Worm (Caenorhabditis elegans): Measurements from ENCODE around the gene ugt-11.

ugt-11 gene

DNA sequence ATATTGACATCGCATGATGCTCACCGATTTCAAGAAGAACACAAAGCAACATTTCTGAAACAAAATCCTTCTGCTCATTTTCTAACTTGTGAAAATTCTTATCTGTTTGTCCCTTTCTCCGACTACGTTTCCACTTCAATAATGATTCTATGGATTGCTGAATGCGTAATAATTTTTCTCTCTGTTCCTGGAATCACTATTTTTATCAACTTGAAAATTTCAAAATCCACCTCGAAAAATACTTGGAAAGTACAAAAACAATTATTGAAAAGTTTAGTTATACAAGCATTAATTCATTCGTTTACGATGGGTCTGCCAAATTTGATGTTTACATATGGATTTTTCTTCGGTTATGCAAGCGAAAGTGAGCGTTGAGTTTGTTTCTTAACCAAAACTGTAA lies 27.2 kb upstream of the ugt-11 start, which contains the start of gene srh-22:
srh-22 (plus strand) TSS at position 301 of the 400 bp plus-strand sequence.
- TF ChIP-seq T22C8.4 (GFP tag; IDR thresholded peaks at IDR 0.05) (no peak), ztf-29 (GFP tag; IDR thresholded peaks at IDR 0.05) (no peak), klf-2 (GFP tag; conservative IDR thresholded peaks at IDR 0.05) (no peak), cog-1 (tag; optimal IDR thresholded peaks at IDR 0.05) (no peak), ref-1 (GFP tag; conservative IDR thresholded peaks at IDR 0.05) (no peak), tab-1 (GFP tag; IDR thresholded peaks at IDR 0.05) (no peak), med-1 (GFP tag; optimal IDR thresholded peaks at IDR 0.05; ENCODE audit: insufficient read depth) (no peak), flt-1 (GFP tag; IDR thresholded peaks at IDR 0.05) (no peak), ztf-23 (GFP tag; IDR thresholded peaks at IDR 0.05) (no peak)

ce11 chrV:4920690-4921152 lies 25.9 kb upstream of the ugt-11 start, which contains the start of the genes C02E7.8 and srh-23:
TSS of gene C02E7.8 (minus strand) at chrV:4920790.
TSS of gene srh-23 (plus strand) at chrV:4921102.
- TF ChIP-seq tab-1 (GFP tag; IDR thresholded peaks at IDR 0.05) (no peak), ztf-23 (GFP tag; IDR thresholded peaks at IDR 0.05) (no peak), flt-1 (GFP tag; IDR thresholded peaks at IDR 0.05) (no peak), klf-2 (GFP tag; conservative IDR thresholded peaks at IDR 0.05) (no peak), cog-1 (tag; optimal IDR thresholded peaks at IDR 0.05) (no peak), med-1 (GFP tag; optimal IDR thresholded peaks at IDR 0.05; ENCODE audit: insufficient read depth) (no peak), T22C8.4 (GFP tag; IDR thresholded peaks at IDR 0.05) (no peak), ztf-29 (GFP tag; IDR thresholded peaks at IDR 0.05) (no peak), ref-1 (GFP tag; conservative IDR thresholded peaks at IDR 0.05) (no peak)

ce11 chrV:4918664-4919257 lies 23.9 kb upstream of the ugt-11 start, which contains the start of gene C02E7.6:
TSS of gene C02E7.6 (plus strand) at chrV:4919207.
- TF ChIP-seq med-1 (GFP tag; optimal IDR thresholded peaks at IDR 0.05; ENCODE audit: insufficient read depth) (no peak), cog-1 (tag; optimal IDR thresholded peaks at IDR 0.05) (no peak), flt-1 (GFP tag; IDR thresholded peaks at IDR 0.05) (no peak), klf-2 (GFP tag; conservative IDR thresholded peaks at IDR 0.05) (no peak; the same call in 1 of the 2 replicates), ztf-23 (GFP tag; IDR thresholded peaks at IDR 0.05) (no peak), T22C8.4 (GFP tag; IDR thresholded peaks at IDR 0.05) (no peak), ref-1 (GFP tag; conservative IDR thresholded peaks at IDR 0.05) (no peak), tab-1 (GFP tag; IDR thresholded peaks at IDR 0.05) (no peak), ztf-29 (GFP tag; IDR thresholded peaks at IDR 0.05) (no peak)

ce11 chrV:4918091-4918624 lies 23.3 kb upstream of the ugt-11 start, which contains the start of gene C02E7.7:
TSS of gene C02E7.7 (minus strand) at chrV:4918574.
- TF ChIP-seq klf-2 (GFP tag; conservative IDR thresholded peaks at IDR 0.05): no peak; the same call in 1 of the 2 replicates
- TF ChIP-seq ref-1 (GFP tag; conservative IDR thresholded peaks at IDR 0.05): no peak

DNA sequence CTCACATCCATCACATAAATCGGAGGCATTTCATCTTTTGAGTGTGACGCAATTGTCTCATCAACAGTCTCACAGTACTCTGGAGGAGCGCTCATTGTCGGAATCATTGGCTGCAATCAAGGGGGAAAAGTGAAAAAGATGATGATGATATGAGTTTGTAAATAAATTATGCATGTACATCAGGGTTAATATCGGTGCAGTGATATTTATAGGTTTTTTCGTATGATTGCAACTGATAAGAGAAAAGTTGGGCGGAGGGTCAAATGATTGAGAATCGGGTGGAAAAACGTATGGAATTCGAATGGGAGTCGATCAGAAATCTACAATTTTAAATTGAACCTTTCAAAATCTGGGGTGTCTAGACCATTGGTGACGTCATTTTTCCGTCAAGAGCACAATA lies 20.0 kb upstream of the ugt-11 start, which contains the start of gene H23N18.6:
H23N18.6 (minus strand) TSS at position 201 of the 400 bp plus-strand sequence.
- no peak for TF ChIP-seq flt-1 (GFP tag; IDR thresholded peaks at IDR 0.05)
- TF ChIP-seq tab-1 (GFP tag; IDR thresholded peaks at IDR 0.05): no peak
- no peak for TF ChIP-seq med-1 (GFP tag; optimal IDR thresholded peaks at IDR 0.05; ENCODE audit: insufficient read depth)
- TF ChIP-seq ref-1 (GFP tag; conservative IDR thresholded peaks at IDR 0.05): no peak
- TF ChIP-seq ztf-23 (GFP tag; IDR thresholded peaks at IDR 0.05): no peak
- no peak for TF ChIP-seq ztf-29 (GFP tag; IDR thresholded peaks at IDR 0.05)
- TF ChIP-seq klf-2 (GFP tag; conservative IDR thresholded peaks at IDR 0.05): no peak
- TF ChIP-seq cog-1 (tag; optimal IDR thresholded peaks at IDR 0.05): no peak
- TF ChIP-seq T22C8.4 (GFP tag; IDR thresholded peaks at IDR 0.05): no peak

DNA sequence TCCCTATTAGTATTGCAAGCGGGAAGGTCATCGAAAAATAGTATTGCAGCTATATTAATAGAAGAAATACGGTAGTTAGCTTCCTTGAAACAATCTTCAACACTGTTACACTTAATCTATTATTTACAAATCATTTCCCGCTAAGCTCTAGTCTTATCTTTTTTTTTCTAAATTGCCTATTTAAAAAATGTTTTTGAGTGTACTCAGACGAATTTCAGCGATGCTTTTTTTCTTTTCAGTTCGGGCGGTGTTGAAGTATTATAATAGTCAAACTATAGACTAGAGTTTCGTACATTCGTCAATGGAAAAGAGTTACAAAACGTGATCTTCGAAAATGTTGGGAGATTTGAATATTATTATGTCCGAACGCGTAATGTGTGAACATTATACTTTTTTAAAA lies 19.0 kb upstream of the ugt-11 start:
- TF ChIP-seq cog-1 (tag; optimal IDR thresholded peaks at IDR 0.05) (no peak), med-1 (GFP tag; optimal IDR thresholded peaks at IDR 0.05; ENCODE audit: insufficient read depth) (no peak), ztf-23 (GFP tag; IDR thresholded peaks at IDR 0.05) (no peak), ref-1 (GFP tag; conservative IDR thresholded peaks at IDR 0.05) (no peak), tab-1 (GFP tag; IDR thresholded peaks at IDR 0.05) (no peak), klf-2 (GFP tag; conservative IDR thresholded peaks at IDR 0.05) (no peak)

ce11 chrV:4912313-4912712 lies 17.4 kb upstream of the ugt-11 start, which contains the start of gene H23N18.5:
TSS of gene H23N18.5 (minus strand) at chrV:4912381.
- TF ChIP-seq med-1 (GFP tag; optimal IDR thresholded peaks at IDR 0.05; ENCODE audit: insufficient read depth): no peak
- TF ChIP-seq T22C8.4 (GFP tag; IDR thresholded peaks at IDR 0.05): no peak
- TF ChIP-seq ztf-29 (GFP tag; IDR thresholded peaks at IDR 0.05): no peak
- TF ChIP-seq klf-2 (GFP tag; conservative IDR thresholded peaks at IDR 0.05): no peak
- TF ChIP-seq ref-1 (GFP tag; conservative IDR thresholded peaks at IDR 0.05): no peak
- TF ChIP-seq flt-1 (GFP tag; IDR thresholded peaks at IDR 0.05): no peak
- no peak for TF ChIP-seq cog-1 (tag; optimal IDR thresholded peaks at IDR 0.05)
- TF ChIP-seq ztf-23 (GFP tag; IDR thresholded peaks at IDR 0.05): no peak
- TF ChIP-seq tab-1 (GFP tag; IDR thresholded peaks at IDR 0.05): no peak

DNA sequence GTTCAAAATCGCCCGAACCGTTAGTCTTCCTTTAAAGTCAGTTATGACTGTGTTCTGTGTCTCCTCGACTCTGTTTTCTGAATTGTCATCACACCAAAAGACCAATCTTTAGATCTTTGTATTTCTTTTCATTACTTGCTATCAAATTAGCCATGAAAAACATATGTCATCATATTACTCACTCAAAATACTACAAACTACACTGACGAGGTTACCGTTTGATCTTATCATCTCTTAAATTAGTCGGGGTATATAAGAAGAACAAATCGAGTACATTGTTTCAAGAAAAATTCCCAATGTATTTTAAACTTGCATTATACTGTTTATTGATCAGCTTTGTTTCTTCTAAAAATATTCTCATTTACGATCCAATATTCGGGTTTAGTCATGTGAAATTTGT lies 13.7 kb upstream of the ugt-11 start, which contains the start of gene ugt-13:
ugt-13 (plus strand) TSS at position 294 of the 400 bp plus-strand sequence.
- TF ChIP-seq ztf-23 (GFP tag; IDR thresholded peaks at IDR 0.05) (no peak), tab-1 (GFP tag; IDR thresholded peaks at IDR 0.05) (no peak), cog-1 (tag; optimal IDR thresholded peaks at IDR 0.05) (no peak), klf-2 (GFP tag; conservative IDR thresholded peaks at IDR 0.05) (no peak), ref-1 (GFP tag; conservative IDR thresholded peaks at IDR 0.05) (no peak), ztf-29 (GFP tag; IDR thresholded peaks at IDR 0.05) (no peak), T22C8.4 (GFP tag; IDR thresholded peaks at IDR 0.05) (no peak), med-1 (GFP tag; optimal IDR thresholded peaks at IDR 0.05; ENCODE audit: insufficient read depth) (no peak), flt-1 (GFP tag; IDR thresholded peaks at IDR 0.05) (no peak)

DNA sequence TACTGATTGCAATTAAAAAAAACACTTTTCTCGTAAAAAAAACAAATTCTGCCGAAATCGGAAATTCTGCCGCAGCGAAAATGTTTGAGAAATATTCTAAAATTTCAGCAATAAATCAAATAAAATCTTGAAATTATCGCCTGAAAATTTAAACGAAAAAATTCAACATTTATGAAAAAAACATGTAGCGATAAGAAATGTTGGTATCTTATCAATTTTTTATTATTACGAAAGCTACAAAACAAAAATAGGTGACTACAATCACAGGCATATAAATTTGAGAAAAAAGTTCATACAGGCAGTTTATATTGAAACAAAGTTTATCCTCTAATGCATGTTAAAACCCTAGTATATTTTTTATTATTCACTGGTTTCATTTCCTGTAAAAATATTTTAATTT lies 11.1 kb upstream of the ugt-11 start, which contains the start of gene ugt-14:
ugt-14 (plus strand) TSS at position 301 of the 400 bp plus-strand sequence.
- TF ChIP-seq flt-1 (GFP tag; IDR thresholded peaks at IDR 0.05): no peak
- TF ChIP-seq ref-1 (GFP tag; conservative IDR thresholded peaks at IDR 0.05): no peak
- no peak for TF ChIP-seq T22C8.4 (GFP tag; IDR thresholded peaks at IDR 0.05)
- TF ChIP-seq ztf-23 (GFP tag; IDR thresholded peaks at IDR 0.05): no peak
- TF ChIP-seq cog-1 (tag; optimal IDR thresholded peaks at IDR 0.05): no peak
- no peak for TF ChIP-seq tab-1 (GFP tag; IDR thresholded peaks at IDR 0.05)
- no peak for TF ChIP-seq med-1 (GFP tag; optimal IDR thresholded peaks at IDR 0.05; ENCODE audit: insufficient read depth)
- no peak for TF ChIP-seq ztf-29 (GFP tag; IDR thresholded peaks at IDR 0.05)
- no peak for TF ChIP-seq klf-2 (GFP tag; conservative IDR thresholded peaks at IDR 0.05)

Data from whole organism, midembryonic.